Worm (Caenorhabditis elegans) whole organism, mixed stage, embryonic: ENCODE results near the gene cyp-37B1.

ENCODE experiments used
- mab-5 ChIP-seq: fragments of 150-350 bp; optimal IDR thresholded peaks from 2 replicates; lab custom pipeline; 2014; ENCODE audit warnings: missing biosample characterization, missing genetic modification characterization
- nhr-28 ChIP-seq: fragments of 150-350 bp; optimal IDR thresholded peaks from 2 replicates; lab custom pipeline; 2014; ENCODE audit warnings: missing biosample characterization, missing genetic modification characterization
- pha-4 ChIP-seq: fragments of 150-350 bp; optimal IDR thresholded peaks from 2 replicates; lab custom pipeline; 2018; ENCODE audit warnings: missing biosample characterization, missing genetic modification reagents, missing genetic modification characterization

ce11 chrV:16232180-16232579 lies 45.7 kb upstream of the cyp-37B1 start, which contains the start of gene gst-22:
- no peak for TF ChIP-seq nhr-28 (tag; lab: Kevin White, UChicago)
- no peak for TF ChIP-seq mab-5 (tag; lab: Kevin White, UChicago)
- no peak for TF ChIP-seq pha-4 (tag; lab: Kevin White, UChicago)
